Fruit fly (Drosophila melanogaster) whole organism, embryonic: Measurements from ENCODE around the gene Ire1.

ENCODE experiments used
- CG10543 ChIP-seq: fragments of 200-800 bp; sonication (Bioruptor generic); optimal IDR thresholded peaks from 3 replicates; lab custom pipeline; 2017; ENCODE audit warnings: missing biosample characterization, mild to moderate bottlenecking, missing genetic modification characterization, moderate library complexity
- CG11398 ChIP-seq: fragments of 200-800 bp; sonication (Bioruptor generic); optimal IDR thresholded peaks from 2 replicates; lab custom pipeline; 2016; ENCODE audit warnings: missing biosample characterization, missing genetic modification characterization
- CG13296 ChIP-seq: fragments of 200-800 bp; sonication (Bioruptor generic); optimal IDR thresholded peaks from 3 replicates; lab custom pipeline; 2018; ENCODE audit warnings: missing biosample characterization, mild to moderate bottlenecking, missing genetic modification characterization
- CG14441 ChIP-seq: fragments of 200-800 bp; sonication (Bioruptor generic); IDR thresholded peaks from 2 replicates; pipeline ENCODE4 v1.3.6; 2022; ENCODE audit warnings: missing biosample characterization, missing genetic modification characterization
- CG16863 ChIP-seq: fragments of 200-800 bp; sonication (Bioruptor generic); optimal IDR thresholded peaks from 3 replicates; lab custom pipeline; 2016; ENCODE audit warnings: missing biosample characterization, missing genetic modification characterization
- CG17359 ChIP-seq: fragments of 200-800 bp; sonication (Bioruptor generic); optimal IDR thresholded peaks from 3 replicates; lab custom pipeline; 2018; ENCODE audit warnings: missing biosample characterization, mild to moderate bottlenecking, missing genetic modification characterization, moderate library complexity
- CG18599 ChIP-seq: fragments of 200-800 bp; sonication (Bioruptor generic); optimal IDR thresholded peaks from 3 replicates; lab custom pipeline; 2017; ENCODE audit warnings: missing biosample characterization, missing genetic modification characterization, mild to moderate bottlenecking, moderate library complexity, missing genetic modification reagents
- CG32532 ChIP-seq: fragments of 200-800 bp; sonication (Bioruptor generic); IDR thresholded peaks from 2 replicates; pipeline ENCODE4 v1.3.6; 2022; ENCODE audit warnings: missing biosample characterization, missing genetic modification characterization
- CG34376 ChIP-seq: fragments of 200-800 bp; sonication (Bioruptor generic); optimal IDR thresholded peaks from 2 replicates; lab custom pipeline; 2018; ENCODE audit warnings: missing biosample characterization, mild to moderate bottlenecking, missing genetic modification characterization
- CG42726 ChIP-seq: fragments of 200-800 bp; sonication (Bioruptor generic); IDR thresholded peaks from 2 replicates; pipeline ENCODE4 v1.3.6; 2022; ENCODE audit warnings: missing biosample characterization, missing genetic modification characterization; ENCODE audit not compliant: partially characterized antibody
- CG6813 ChIP-seq: fragments of 200-800 bp; sonication (Bioruptor generic); optimal IDR thresholded peaks from 2 replicates; lab custom pipeline; 2017; ENCODE audit warnings: missing biosample characterization, missing genetic modification characterization, mild to moderate bottlenecking, moderate library complexity, missing genetic modification reagents
- CG8388 ChIP-seq: fragments of 200-800 bp; sonication (Bioruptor generic); optimal IDR thresholded peaks from 2 replicates; lab custom pipeline; 2019; ENCODE audit warnings: missing biosample characterization, mild to moderate bottlenecking, missing genetic modification characterization, moderate library complexity
- CHES-1-like ChIP-seq: fragments of 200-800 bp; sonication (Bioruptor generic); optimal IDR thresholded peaks from 2 replicates; lab custom pipeline; 2016; ENCODE audit warnings: missing biosample characterization, missing genetic modification characterization
- CrebB ChIP-seq: fragments of 200-800 bp; sonication (Bioruptor generic); optimal IDR thresholded peaks from 3 replicates; lab custom pipeline; 2018; ENCODE audit warnings: missing biosample characterization, mild to moderate bottlenecking, missing genetic modification characterization
- Deaf1 ChIP-seq: fragments of 200-800 bp; optimal IDR thresholded peaks from 3 replicates; lab custom pipeline; 2019; ENCODE audit warnings: missing biosample characterization, mild to moderate bottlenecking, missing genetic modification characterization, moderate library complexity
- Dip2 ChIP-seq: fragments of 200-800 bp; sonication (Bioruptor generic); IDR thresholded peaks from 2 replicates; pipeline ENCODE4 v1.3.6; 2022; ENCODE audit warnings: missing biosample characterization, missing genetic modification characterization
- Dip3 ChIP-seq: fragments of 200-800 bp; sonication (Bioruptor generic); optimal IDR thresholded peaks from 3 replicates; lab custom pipeline; 2016; ENCODE audit warnings: missing biosample characterization, missing genetic modification characterization
- Dref ChIP-seq: fragments of 200-800 bp; sonication (Bioruptor generic); IDR thresholded peaks from 2 replicates; pipeline ENCODE4 v1.3.6; 2022; ENCODE audit warnings: missing biosample characterization, missing genetic modification characterization
- Ets65A ChIP-seq: fragments of 200-800 bp; sonication (Bioruptor generic); peaks from one replicate; lab custom pipeline; 2016; ENCODE audit warnings: missing biosample characterization, missing genetic modification characterization
- Fer1 ChIP-seq: fragments of 200-800 bp; sonication (Bioruptor generic); optimal IDR thresholded peaks from 2 replicates; lab custom pipeline; 2017; ENCODE audit warnings: missing biosample characterization, mild to moderate bottlenecking, missing genetic modification characterization
- Fer3 ChIP-seq: fragments of 200-800 bp; sonication (Bioruptor generic); optimal IDR thresholded peaks from 2 replicates; lab custom pipeline; 2018; ENCODE audit warnings: missing biosample characterization, mild to moderate bottlenecking, missing genetic modification characterization, moderate library complexity
- Hey ChIP-seq: fragments of 200-800 bp; sonication (Bioruptor generic); optimal IDR thresholded peaks from 3 replicates; lab custom pipeline; 2018; ENCODE audit warnings: missing biosample characterization, mild to moderate bottlenecking, missing genetic modification characterization
- Hmx ChIP-seq: fragments of 200-800 bp; sonication (Bioruptor generic); optimal IDR thresholded peaks from 2 replicates; lab custom pipeline; 2016; ENCODE audit warnings: missing biosample characterization, missing genetic modification characterization
- MTF-1 ChIP-seq: fragments of 200-800 bp; sonication (Bioruptor generic); optimal IDR thresholded peaks from 2 replicates; lab custom pipeline; 2018; ENCODE audit warnings: missing biosample characterization, mild to moderate bottlenecking, missing genetic modification characterization, borderline replicate concordance
- Med ChIP-seq: fragments of 200-800 bp; sonication (Bioruptor generic); peaks from one replicate; lab custom pipeline; 2016; ENCODE audit warnings: missing biosample characterization, missing genetic modification characterization, mild to moderate bottlenecking, inconsistent platforms, moderate library complexity
- NK7.1 ChIP-seq: fragments of 200-800 bp; sonication (Bioruptor generic); optimal IDR thresholded peaks from 3 replicates; lab custom pipeline; 2016; ENCODE audit warnings: missing biosample characterization, missing genetic modification characterization
- Pdp1 ChIP-seq, 2 experiments: fragments of 200-800 bp; sonication (Bioruptor generic); optimal IDR thresholded peaks; 3 replicates each; lab custom pipeline; 2016; ENCODE audit warnings: missing biosample characterization in 2 of 2, missing genetic modification characterization in 2 of 2, mild to moderate bottlenecking in 1 of 2, moderate library complexity in 1 of 2
- ase ChIP-seq: fragments of 200-800 bp; sonication (Bioruptor generic); IDR thresholded peaks from 3 replicates; pipeline ENCODE4 v1.3.6; 2022; ENCODE audit warnings: missing biosample characterization, missing genetic modification characterization
- ash1 ChIP-seq: fragments of 200-800 bp; sonication (Bioruptor generic); optimal IDR thresholded peaks from 2 replicates; lab custom pipeline; 2018; ENCODE audit warnings: missing biosample characterization, mild to moderate bottlenecking, missing genetic modification characterization
- chinmo ChIP-seq: fragments of 200-800 bp; sonication (Bioruptor generic); IDR thresholded peaks from 4 replicates; pipeline ENCODE4 v1.3.6; 2022; ENCODE audit warnings: missing biosample characterization, missing genetic modification characterization; ENCODE audit not compliant: partially characterized antibody
- dmrt99B ChIP-seq: fragments of 200-800 bp; sonication (Bioruptor generic); optimal IDR thresholded peaks from 2 replicates; lab custom pipeline; 2018; ENCODE audit warnings: missing biosample characterization, mild to moderate bottlenecking, missing genetic modification characterization, moderate library complexity
- exex ChIP-seq: fragments of 200-800 bp; sonication (Bioruptor generic); optimal IDR thresholded peaks from 4 replicates; lab custom pipeline; 2018; ENCODE audit warnings: missing biosample characterization, mild to moderate bottlenecking, missing genetic modification characterization, moderate library complexity
- grn ChIP-seq: fragments of 200-800 bp; sonication (Bioruptor generic); optimal IDR thresholded peaks from 3 replicates; lab custom pipeline; 2017; ENCODE audit warnings: missing biosample characterization, missing genetic modification characterization
- hkb ChIP-seq, 2 experiments: fragments of 200-800 bp in 1 of 2; fragments of >200 bp in 1 of 2; sonication (Bioruptor generic) in 1 of 2; IDR thresholded peaks in 1 of 2; optimal IDR thresholded peaks in 1 of 2; 2 replicates each; pipeline versions ENCODE4 v1.3.6 to Lab custom; 2017 to 2022; ENCODE audit warnings: missing biosample characterization in 1 of 2, missing genetic modification characterization in 1 of 2
- insv ChIP-seq, 2 experiments: fragments of 200-800 bp; sonication (Bioruptor generic); optimal IDR thresholded peaks; 3 replicates each; lab custom pipeline; 2016 to 2018; ENCODE audit warnings: missing biosample characterization in 2 of 2, missing genetic modification characterization in 2 of 2
- ken ChIP-seq: fragments of 200-800 bp; sonication (Bioruptor generic); IDR thresholded peaks from 3 replicates; pipeline ENCODE4 v1.3.6; 2022; ENCODE audit warnings: missing biosample characterization, missing genetic modification characterization
- lab ChIP-seq: fragments of 200-800 bp; sonication (Bioruptor generic); optimal IDR thresholded peaks from 3 replicates; lab custom pipeline; 2017; ENCODE audit warnings: missing biosample characterization, missing genetic modification characterization, mild to moderate bottlenecking, moderate library complexity, missing genetic modification reagents
- mirr ChIP-seq: fragments of 200-800 bp; sonication (Bioruptor generic); optimal IDR thresholded peaks from 3 replicates; lab custom pipeline; 2018; ENCODE audit warnings: missing biosample characterization, mild to moderate bottlenecking, missing genetic modification characterization
- odd ChIP-seq: fragments of 200-800 bp; sonication (Bioruptor generic); optimal IDR thresholded peaks from 2 replicates; lab custom pipeline; 2017; ENCODE audit warnings: missing biosample characterization, mild to moderate bottlenecking, missing genetic modification characterization
- sens ChIP-seq: fragments of 200-800 bp; sonication (Bioruptor generic); peaks from one replicate; lab custom pipeline; 2016; ENCODE audit warnings: missing biosample characterization, missing genetic modification characterization
- tin ChIP-seq: fragments of 200-800 bp; sonication (Bioruptor generic); optimal IDR thresholded peaks from 3 replicates; lab custom pipeline; 2016; ENCODE audit warnings: missing biosample characterization, missing genetic modification characterization
- vnd ChIP-seq: fragments of 200-800 bp; sonication (Bioruptor generic); IDR thresholded peaks from 3 replicates; pipeline ENCODE4 v1.3.6; 2022; ENCODE audit warnings: missing biosample characterization, missing genetic modification characterization; ENCODE audit not compliant: partially characterized antibody

The Ire1 gene

DNA sequence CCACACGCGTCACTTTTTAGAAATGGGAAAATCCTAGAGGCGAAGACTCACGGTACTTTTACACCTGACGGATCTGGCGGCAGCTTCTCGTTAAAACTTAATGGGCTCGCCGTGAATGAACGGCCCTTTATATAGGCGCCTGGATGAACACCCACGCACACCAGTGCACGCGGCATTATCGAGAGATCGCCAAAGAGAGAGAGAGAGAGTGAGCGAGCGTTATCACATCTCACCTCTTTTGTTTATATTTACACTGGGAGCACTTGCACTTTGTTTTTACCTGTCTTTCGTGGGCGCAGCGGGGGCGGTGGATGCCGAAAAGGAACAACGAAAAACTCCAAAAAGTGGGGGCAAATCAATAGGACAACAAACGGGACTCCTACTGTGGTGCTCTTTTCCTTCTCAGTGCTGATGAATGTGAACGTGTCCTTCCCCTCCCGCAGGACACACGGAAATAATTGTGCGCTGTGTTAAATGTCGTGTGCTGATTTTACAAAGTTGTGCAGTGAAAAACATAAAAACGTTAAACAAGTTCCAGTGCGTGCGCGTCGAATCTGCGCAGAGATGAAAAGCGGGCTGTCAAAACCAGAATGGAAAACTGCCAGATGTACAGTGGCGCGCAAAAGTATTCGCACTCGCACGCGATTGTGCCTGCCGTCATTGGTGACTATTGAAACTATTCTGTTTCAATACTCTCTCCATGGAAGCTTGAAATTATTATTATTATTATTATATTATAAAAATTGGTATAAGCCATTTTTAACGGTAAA lies 14.2 kb upstream of the Ire1 start, which contains the start of gene Mrp5 (continued):
- TF ChIP-seq Ets65A (GFP tag; lab: Kevin White, UChicago): peak; percentile 73
- TF ChIP-seq Fer3 (tag; lab: Kevin White, UChicago): peak; percentile 15
- TF ChIP-seq NK7.1: peak; percentile 6
- TF ChIP-seq CG42726 (GFP tag; lab: Robert Waterston, UW): 0 out of 2 replicates have a peak, but pooled peaks have one; percentile 7
- peak; percentile 64 for TF ChIP-seq sens
- peak; percentile 32 for TF ChIP-seq Med (GFP tag; lab: Kevin White, UChicago)
- TF ChIP-seq CG14441 (GFP tag; lab: Robert Waterston, UW): peak; percentile 61
- TF ChIP-seq tin: peak; percentile 32
- no peak for TF ChIP-seq Hmx (GFP tag; lab: Kevin White, UChicago)

DNA sequence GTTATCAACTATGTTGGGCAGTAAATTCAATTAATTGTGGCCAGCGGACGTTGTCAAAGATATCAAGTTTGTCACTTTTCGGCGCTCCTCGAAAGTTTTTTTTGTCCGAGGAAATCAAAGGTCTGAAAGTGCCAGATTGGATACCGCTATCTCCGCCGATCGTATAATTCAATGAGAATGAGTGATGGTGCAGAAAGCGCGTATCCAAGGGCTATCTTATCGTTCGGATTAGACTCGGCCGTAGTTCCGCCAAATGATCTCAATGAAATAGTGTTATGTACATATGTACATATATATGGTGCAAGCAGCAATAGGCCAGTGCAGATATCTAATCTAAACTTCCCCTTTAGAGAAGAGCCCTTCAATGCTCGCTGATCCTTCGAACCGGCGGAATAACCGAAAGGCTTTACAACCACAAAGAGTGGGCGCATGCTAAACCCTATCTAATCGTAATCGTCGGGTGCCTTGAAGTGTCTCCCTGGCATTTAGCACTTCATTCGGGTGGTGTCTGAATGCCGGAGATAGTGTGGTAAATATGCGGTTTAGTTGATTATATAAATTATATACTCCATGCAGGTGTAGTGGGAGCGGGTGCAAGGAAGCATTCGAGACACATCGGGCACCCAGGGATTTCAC lies 12.1 kb upstream of the Ire1 start:
- peak; percentile 32 for TF ChIP-seq Hey
- TF ChIP-seq MTF-1: no peak
- peak; percentile 76 for TF ChIP-seq exex (tag; lab: Kevin White, UChicago)
- no peak for TF ChIP-seq CHES-1-like (GFP tag; lab: Kevin White, UChicago)
- TF ChIP-seq mirr (GFP tag; lab: Kevin White, UChicago): peak; percentile 55
- TF ChIP-seq ase (GFP tag; lab: Robert Waterston, UW): no peak
- peak in 1 of 2 experiments; percentile 11 for TF ChIP-seq Pdp1 (GFP tag; optimal IDR thresholded peaks at IDR 0.05; lab: Kevin White, UChicago)
- TF ChIP-seq CG11398 (GFP tag; lab: Kevin White, UChicago): no peak
- TF ChIP-seq grn: peak; percentile 29
- peak; percentile 47 for TF ChIP-seq Deaf1 (tag; lab: Kevin White, UChicago)
- TF ChIP-seq Med (GFP tag; lab: Kevin White, UChicago): peak; percentile 18
- TF ChIP-seq vnd: peak; percentile 16; the same call in 1 of the 3 replicates
- peak; percentile 4 for TF ChIP-seq CG18599 (GFP tag; lab: Kevin White, UChicago)
- TF ChIP-seq Fer1 (GFP tag; lab: Kevin White, UChicago): peak; percentile 56
- no peak for TF ChIP-seq CG8388 (GFP tag; lab: Kevin White, UChicago)
- no peak for TF ChIP-seq ken
- peak; percentile 42 for TF ChIP-seq odd (GFP tag; lab: Kevin White, UChicago)
- TF ChIP-seq CrebB (tag; lab: Kevin White, UChicago): peak; percentile 5
- peak; percentile 31 for TF ChIP-seq CG34376 (GFP tag; lab: Kevin White, UChicago)
- TF ChIP-seq Dip3 (GFP tag; lab: Kevin White, UChicago): no peak
- no peak for TF ChIP-seq CG17359 (tag; lab: Kevin White, UChicago)
- no peak for TF ChIP-seq dmrt99B (tag; lab: Kevin White, UChicago)
- TF ChIP-seq CG16863: no peak
- no peak for TF ChIP-seq Dref (GFP tag; lab: Robert Waterston, UW)
- peak; percentile 49 for TF ChIP-seq CG13296 (GFP tag; lab: Kevin White, UChicago)
- no peak for TF ChIP-seq CG6813 (GFP tag; lab: Kevin White, UChicago)
- no peak for TF ChIP-seq ash1
- 0 out of 4 replicates have a peak, but pooled peaks have one; percentile 55 for TF ChIP-seq chinmo (GFP tag; lab: Robert Waterston, UW)
- TF ChIP-seq CG32532 (GFP tag; lab: Robert Waterston, UW): no peak
- peak; percentile 43 for TF ChIP-seq lab (GFP tag; lab: Kevin White, UChicago)
- TF ChIP-seq CG10543 (GFP tag; lab: Kevin White, UChicago): peak; percentile 13
- TF ChIP-seq hkb (optimal IDR thresholded peaks at IDR 0.05; lab: Kevin White, UChicago): no peak
- 0 out of 2 replicates have a peak, but pooled peaks have one; percentile 21 for TF ChIP-seq hkb (GFP tag; IDR thresholded peaks at IDR 0.05; lab: Robert Waterston, UW)
- no peak for TF ChIP-seq Dip2
- no peak for TF ChIP-seq insv (GFP tag; optimal IDR thresholded peaks at IDR 0.05; lab: Kevin White, UChicago)
